Fruit fly (Drosophila melanogaster): ENCODE measurements around the gene Ptpmeg2.

The Ptpmeg2 gene

dm6 chrX:9578696-9579509 lies 80.0 kb downstream of the Ptpmeg2 start:
- TF ChIP-seq CG10348 (GFP tag; IDR thresholded peaks at IDR 0.05) (peak; percentile 92), gl (tag; optimal IDR thresholded peaks at IDR 0.05) (peak; percentile 97), CG14655 (GFP tag; optimal IDR thresholded peaks at IDR 0.05) (peak; percentile 99), CG8159 (tag; optimal IDR thresholded peaks at IDR 0.05) (peak; percentile 98), rn (GFP tag; IDR thresholded peaks at IDR 0.05) (peak; percentile 97), fd96Ca (GFP tag; IDR thresholded peaks at IDR 0.05) (peak; percentile 99), CG8301 (tag; optimal IDR thresholded peaks at IDR 0.05) (peak; percentile 99), Snoo (tag; optimal IDR thresholded peaks at IDR 0.05) (peak; percentile 99), CG17806 (tag; optimal IDR thresholded peaks at IDR 0.05) (peak; percentile 99), CG34367 (tag; optimal IDR thresholded peaks at IDR 0.05) (peak; percentile 98), CG9948 (tag; optimal IDR thresholded peaks at IDR 0.05) (peak; percentile 98), Pif1A (GFP tag; optimal IDR thresholded peaks at IDR 0.05) (peak; percentile 99), EcR (GFP tag; optimal IDR thresholded peaks at IDR 0.05) (peak; percentile 83), CG15710 (tag; optimal IDR thresholded peaks at IDR 0.05) (peak; percentile 99), CG4496 (GFP tag; IDR thresholded peaks at IDR 0.05) (peak; percentile 99), CG32121 (GFP tag; IDR thresholded peaks at IDR 0.05) (peak; percentile 97), CG12605 (GFP tag; IDR thresholded peaks at IDR 0.05) (peak; percentile 97), Pif1B (GFP tag; optimal IDR thresholded peaks at IDR 0.05) (peak; percentile 99), Ets98B (GFP tag; IDR thresholded peaks at IDR 0.05) (peak; percentile 99), CG13204 (GFP tag; optimal IDR thresholded peaks at IDR 0.05) (peak; percentile 94), D1 (tag; optimal IDR thresholded peaks at IDR 0.05) (peak; percentile 94)

dm6 chrX:9578014-9578413 lies 80.9 kb downstream of the Ptpmeg2 start:
- TF ChIP-seq Pif1B (GFP tag; optimal IDR thresholded peaks at IDR 0.05) = no peak

dm6 chrX:9577338-9577644 lies 81.7 kb downstream of the Ptpmeg2 start:
- TF ChIP-seq D1 (tag; optimal IDR thresholded peaks at IDR 0.05) (no peak), EcR (GFP tag; optimal IDR thresholded peaks at IDR 0.05) (peak; percentile 64)

- TF ChIP-seq gl (tag; optimal IDR thresholded peaks at IDR 0.05) (no peak), Pif1B (GFP tag; optimal IDR thresholded peaks at IDR 0.05) (no peak), Pif1A (GFP tag; optimal IDR thresholded peaks at IDR 0.05) (no peak), CG12605 (GFP tag; IDR thresholded peaks at IDR 0.05) (no peak), CG10348 (GFP tag; IDR thresholded peaks at IDR 0.05) (no peak), EcR (GFP tag; optimal IDR thresholded peaks at IDR 0.05) (peak; percentile 94), Ets98B (GFP tag; IDR thresholded peaks at IDR 0.05) (no peak)
These were observed 82.2 kb downstream of the Ptpmeg2 start for dm6 chrX:9576504-9577337.

Data from whole organism, pupa.